In the genomic region with DNA sequence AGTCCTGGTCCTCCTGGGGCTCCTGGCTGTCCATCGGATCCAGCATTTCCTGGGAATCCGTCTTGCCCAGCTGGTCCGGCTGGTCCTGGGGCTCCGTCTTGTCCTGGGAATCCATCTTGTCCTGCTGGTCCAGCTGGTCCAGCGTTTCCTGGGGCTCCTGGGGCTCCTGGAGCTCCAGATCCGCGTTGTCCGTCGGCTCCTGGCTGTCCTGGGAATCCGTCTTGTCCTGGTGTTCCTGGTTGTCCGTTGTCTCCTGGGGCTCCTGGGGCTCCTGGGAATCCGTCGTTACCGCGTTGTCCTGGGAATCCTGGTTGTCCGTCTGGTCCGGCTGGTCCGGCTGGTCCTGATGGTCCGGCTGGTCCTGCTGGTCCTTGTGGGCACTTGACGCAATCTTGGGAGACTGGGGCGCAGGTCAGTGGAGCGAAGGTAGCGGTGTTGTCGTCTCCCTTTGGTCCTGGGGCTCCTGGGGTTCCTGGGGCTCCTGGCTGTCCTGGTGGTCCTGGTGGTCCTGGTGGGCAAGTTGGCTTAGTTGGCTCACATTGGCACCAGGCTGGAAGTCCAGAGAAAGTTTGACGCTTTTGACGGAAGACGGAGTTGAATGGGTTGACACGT, we compare ENCODE assay signal across 2 worm cellular contexts.
TF ChIP-seq lines count a peak whose summit lies in the region.

No protein-coding gene starts in this region.

TF ChIP-seq in whole organism, L4 larva, 104 proteins besides CTCF, POLR2A, EP300 and RAD21:
- 0 out of 2 replicates have a peak, but pooled peaks have one; percentile 32 for TF ChIP-seq egl-43 (GFP tag; IDR thresholded peaks at IDR 0.05; lab: Robert Waterston, UW)
- no peak for TF ChIP-seq daf-8 (GFP tag; IDR thresholded peaks at IDR 0.05; lab: Robert Waterston, UW)
- peak; percentile 96 for TF ChIP-seq set-16 (GFP tag; IDR thresholded peaks at IDR 0.05; lab: Robert Waterston, UW)
- TF ChIP-seq ces-1 (GFP tag; optimal IDR thresholded peaks at IDR 0.05; lab: Kevin White, UChicago), result no peak
- 0 out of 2 replicates have a peak, but pooled peaks have one; percentile 43 for TF ChIP-seq T26A8.4 (GFP tag; IDR thresholded peaks at IDR 0.05; lab: Robert Waterston, UW)

TF ChIP-seq in whole organism, young adult, 124 proteins besides CTCF, POLR2A, EP300 and RAD21:
- TF ChIP-seq hrde-1 (tag; optimal IDR thresholded peaks at IDR 0.05; lab: Kevin White, UChicago; ENCODE audit: borderline replicate concordance) (no peak), egrh-3 (GFP tag; IDR thresholded peaks at IDR 0.05; lab: Robert Waterston, UW) (peak; percentile 87), bed-1 (GFP tag; IDR thresholded peaks at IDR 0.05; lab: Robert Waterston, UW) (no peak), ztf-28 (GFP tag; IDR thresholded peaks at IDR 0.05; lab: Robert Waterston, UW) (0 out of 2 replicates have a peak, but pooled peaks have one; percentile 29), him-1 (tag; optimal IDR thresholded peaks at IDR 0.05; lab: Kevin White, UChicago) (no peak), zfh-2 (GFP tag; conservative IDR thresholded peaks at IDR 0.05; lab: Robert Waterston, UW) (peak; percentile 85)
